Fruit fly (Drosophila melanogaster) whole organism, embryonic: ENCODE results near the gene Arpc1.

ENCODE experiments used
- Adf1 ChIP-seq: fragments of 200-800 bp; sonication (Bioruptor generic); IDR thresholded peaks from 2 replicates; pipeline ENCODE4 v1.3.6; 2022; ENCODE audit warnings: missing biosample characterization, missing genetic modification characterization
- Bdp1 ChIP-seq: fragments of 200-800 bp; sonication (Bioruptor generic); optimal IDR thresholded peaks from 3 replicates; lab custom pipeline; 2016; ENCODE audit warnings: missing biosample characterization, missing genetic modification characterization
- BtbVII ChIP-seq: fragments of 200-800 bp; sonication (Bioruptor generic); optimal IDR thresholded peaks from 3 replicates; lab custom pipeline; 2017; ENCODE audit warnings: missing biosample characterization, mild to moderate bottlenecking, missing genetic modification characterization
- CG10431 ChIP-seq: fragments of 200-800 bp; sonication (Bioruptor generic); optimal IDR thresholded peaks from 3 replicates; lab custom pipeline; 2018; ENCODE audit warnings: missing biosample characterization, mild to moderate bottlenecking, missing genetic modification characterization
- CG10462 ChIP-seq: fragments of 200-800 bp; sonication (Bioruptor generic); optimal IDR thresholded peaks from 2 replicates; lab custom pipeline; 2016; ENCODE audit warnings: missing biosample characterization, missing genetic modification characterization
- CG10959 ChIP-seq: fragments of 200-800 bp; sonication (Bioruptor generic); IDR thresholded peaks from 2 replicates; pipeline ENCODE4 v1.3.6; 2022; ENCODE audit warnings: missing biosample characterization, missing genetic modification characterization
- CG13296 ChIP-seq: fragments of 200-800 bp; sonication (Bioruptor generic); optimal IDR thresholded peaks from 3 replicates; lab custom pipeline; 2018; ENCODE audit warnings: missing biosample characterization, mild to moderate bottlenecking, missing genetic modification characterization
- CG13894 ChIP-seq: fragments of 200-800 bp; sonication (Bioruptor generic); optimal IDR thresholded peaks from 3 replicates; lab custom pipeline; 2018; ENCODE audit warnings: missing biosample characterization, mild to moderate bottlenecking, missing genetic modification characterization, moderate library complexity
- CG14860 ChIP-seq: fragments of 200-800 bp; sonication (Bioruptor generic); IDR thresholded peaks from 3 replicates; pipeline ENCODE4 v1.3.6; 2022; ENCODE audit warnings: missing biosample characterization, missing genetic modification characterization; ENCODE audit not compliant: partially characterized antibody
- CG14965 ChIP-seq: fragments of 200-800 bp; sonication (Bioruptor generic); optimal IDR thresholded peaks from 2 replicates; lab custom pipeline; 2016; ENCODE audit warnings: missing biosample characterization, missing genetic modification characterization, borderline replicate concordance
- CG1602 ChIP-seq: fragments of 200-800 bp; sonication (Bioruptor generic); optimal IDR thresholded peaks from 3 replicates; lab custom pipeline; 2016; ENCODE audit warnings: missing biosample characterization, missing genetic modification characterization
- CG16863 ChIP-seq: fragments of 200-800 bp; sonication (Bioruptor generic); optimal IDR thresholded peaks from 3 replicates; lab custom pipeline; 2016; ENCODE audit warnings: missing biosample characterization, missing genetic modification characterization
- CG33213 ChIP-seq: fragments of 200-800 bp; sonication (Bioruptor generic); optimal IDR thresholded peaks from 3 replicates; lab custom pipeline; 2016; ENCODE audit warnings: missing biosample characterization, missing genetic modification characterization
- CG3847 ChIP-seq: fragments of 200-800 bp; sonication (Bioruptor generic); IDR thresholded peaks from 2 replicates; pipeline ENCODE4 v1.3.6; 2022; ENCODE audit warnings: missing biosample characterization, missing genetic modification characterization
- CG7357 ChIP-seq: fragments of 200-800 bp; sonication (Bioruptor generic); IDR thresholded peaks from 3 replicates; pipeline ENCODE4 v1.3.6; 2022; ENCODE audit warnings: missing biosample characterization, missing genetic modification characterization
- CG7372 ChIP-seq: fragments of 200-800 bp; sonication (Bioruptor generic); IDR thresholded peaks from 2 replicates; pipeline ENCODE4 v1.3.6; 2022; ENCODE audit warnings: missing biosample characterization, missing genetic modification characterization
- CoRest ChIP-seq: fragments of 200-800 bp; sonication (Bioruptor generic); optimal IDR thresholded peaks from 3 replicates; lab custom pipeline; 2018; ENCODE audit warnings: missing biosample characterization, mild to moderate bottlenecking, missing genetic modification characterization, moderate library complexity
- D19B ChIP-seq: fragments of 200-800 bp; sonication (Bioruptor generic); optimal IDR thresholded peaks from 2 replicates; lab custom pipeline; 2017; ENCODE audit warnings: missing biosample characterization, mild to moderate bottlenecking, missing genetic modification characterization
- Dip3 ChIP-seq: fragments of 200-800 bp; sonication (Bioruptor generic); optimal IDR thresholded peaks from 3 replicates; lab custom pipeline; 2016; ENCODE audit warnings: missing biosample characterization, missing genetic modification characterization
- Elba2 ChIP-seq: fragments of 200-800 bp; sonication (Bioruptor generic); optimal IDR thresholded peaks from 3 replicates; lab custom pipeline; 2016; ENCODE audit warnings: missing biosample characterization, missing genetic modification characterization
- Gsc ChIP-seq: fragments of 200-800 bp; sonication (Bioruptor generic); IDR thresholded peaks from 2 replicates; pipeline ENCODE4 v1.3.6; 2022; ENCODE audit warnings: missing biosample characterization, missing genetic modification characterization
- HHEX ChIP-seq: fragments of 200-800 bp; sonication (Bioruptor generic); optimal IDR thresholded peaks from 3 replicates; lab custom pipeline; 2017; ENCODE audit warnings: missing biosample characterization, mild to moderate bottlenecking, missing genetic modification characterization, missing genetic modification reagents
- Hr51 ChIP-seq, 2 experiments: fragments of 200-800 bp; sonication (Bioruptor generic); optimal IDR thresholded peaks; 2 replicates in 1 of 2; 3 replicates in 1 of 2; lab custom pipeline; 2016 to 2018; ENCODE audit warnings: missing biosample characterization in 2 of 2, missing genetic modification characterization in 2 of 2, mild to moderate bottlenecking in 1 of 2, moderate library complexity in 1 of 2
- Neu2 ChIP-seq: fragments of 200-800 bp; sonication (Bioruptor generic); optimal IDR thresholded peaks from 3 replicates; lab custom pipeline; 2016; ENCODE audit warnings: missing biosample characterization, missing genetic modification characterization, borderline replicate concordance
- Opbp ChIP-seq: fragments of 200-800 bp; sonication (Bioruptor generic); IDR thresholded peaks from 3 replicates; pipeline ENCODE4 v1.3.6; 2022; ENCODE audit warnings: missing biosample characterization, missing genetic modification characterization; ENCODE audit not compliant: partially characterized antibody
- TFAM ChIP-seq: fragments of 200-800 bp; sonication (Bioruptor generic); optimal IDR thresholded peaks from 2 replicates; lab custom pipeline; 2017; ENCODE audit warnings: missing biosample characterization, missing genetic modification characterization, inconsistent platforms
- Tbp ChIP-seq: fragments of >200 bp; optimal IDR thresholded peaks from 2 replicates; lab custom pipeline; 2018; ENCODE audit warnings: missing biosample characterization, missing genetic modification characterization
- ac ChIP-seq: fragments of 200-800 bp; sonication (Bioruptor generic); optimal IDR thresholded peaks from 3 replicates; lab custom pipeline; 2017; ENCODE audit warnings: missing biosample characterization, mild to moderate bottlenecking, missing genetic modification characterization
- ash1 ChIP-seq: fragments of 200-800 bp; sonication (Bioruptor generic); optimal IDR thresholded peaks from 2 replicates; lab custom pipeline; 2018; ENCODE audit warnings: missing biosample characterization, mild to moderate bottlenecking, missing genetic modification characterization
- bigmax ChIP-seq: fragments of 200-800 bp; sonication (Bioruptor generic); optimal IDR thresholded peaks from 2 replicates; lab custom pipeline; 2018; ENCODE audit warnings: missing biosample characterization, mild to moderate bottlenecking, missing genetic modification characterization
- br ChIP-seq: fragments of >200 bp; optimal IDR thresholded peaks from 2 replicates; lab custom pipeline; 2017
- crc ChIP-seq: fragments of 200-800 bp; sonication (Bioruptor generic); optimal IDR thresholded peaks from 2 replicates; lab custom pipeline; 2016; ENCODE audit warnings: missing biosample characterization, missing genetic modification characterization
- dm ChIP-seq: fragments of 200-800 bp; sonication (Bioruptor generic); optimal IDR thresholded peaks from 3 replicates; lab custom pipeline; 2016; ENCODE audit warnings: missing biosample characterization, missing genetic modification characterization
- hth ChIP-seq: fragments of >200 bp; optimal IDR thresholded peaks from 2 replicates; lab custom pipeline; 2017; ENCODE audit warnings: inconsistent platforms
- kah ChIP-seq: fragments of 200-800 bp; sonication (Bioruptor generic); optimal IDR thresholded peaks from 2 replicates; lab custom pipeline; 2018; ENCODE audit warnings: missing biosample characterization, mild to moderate bottlenecking, missing genetic modification characterization
- ken ChIP-seq: fragments of 200-800 bp; sonication (Bioruptor generic); IDR thresholded peaks from 3 replicates; pipeline ENCODE4 v1.3.6; 2022; ENCODE audit warnings: missing biosample characterization, missing genetic modification characterization
- knrl ChIP-seq: fragments of 200-800 bp; sonication (Bioruptor generic); IDR thresholded peaks from 3 replicates; pipeline ENCODE4 v1.3.6; 2022; ENCODE audit warnings: missing biosample characterization, missing genetic modification characterization; ENCODE audit not compliant: partially characterized antibody
- lola ChIP-seq, 3 experiments: fragments of >200 bp in 2 of 3; fragments of 200-800 bp in 1 of 3; sonication (Bioruptor generic) in 1 of 3; optimal IDR thresholded peaks; 2 replicates each; lab custom pipeline; 2017 to 2019; ENCODE audit warnings: missing biosample characterization in 3 of 3, missing genetic modification characterization in 3 of 3, mild to moderate bottlenecking in 1 of 3, moderate library complexity in 1 of 3
- maf-S ChIP-seq: fragments of 200-800 bp; sonication (Bioruptor generic); optimal IDR thresholded peaks from 2 replicates; lab custom pipeline; 2016; ENCODE audit warnings: missing biosample characterization, missing genetic modification characterization
- nau ChIP-seq: fragments of 200-800 bp; sonication (Bioruptor generic); optimal IDR thresholded peaks from 3 replicates; lab custom pipeline; 2017; ENCODE audit warnings: missing biosample characterization, mild to moderate bottlenecking, missing genetic modification characterization, missing genetic modification reagents
- nom ChIP-seq: fragments of 200-800 bp; sonication (Bioruptor generic); optimal IDR thresholded peaks from 2 replicates; lab custom pipeline; 2017; ENCODE audit warnings: missing biosample characterization, missing genetic modification characterization, mild to moderate bottlenecking, moderate library complexity, missing genetic modification reagents
- odd ChIP-seq: fragments of 200-800 bp; sonication (Bioruptor generic); optimal IDR thresholded peaks from 2 replicates; lab custom pipeline; 2017; ENCODE audit warnings: missing biosample characterization, mild to moderate bottlenecking, missing genetic modification characterization
- prd ChIP-seq, 3 experiments: fragments of >200 bp in 2 of 3; fragments of 200-800 bp in 1 of 3; sonication (Bioruptor generic) in 1 of 3; optimal IDR thresholded peaks in 2 of 3; IDR thresholded peaks in 1 of 3; 2 replicates in 2 of 3; 3 replicates in 1 of 3; pipeline versions ENCODE4 v1.3.6 to Lab custom; 2017 to 2022; ENCODE audit warnings: missing biosample characterization in 1 of 3, missing genetic modification characterization in 1 of 3
- rib ChIP-seq: fragments of 200-800 bp; sonication (Bioruptor generic); IDR thresholded peaks from 2 replicates; pipeline ENCODE4 v1.3.6; 2022; ENCODE audit warnings: missing biosample characterization, missing genetic modification characterization
- run ChIP-seq: fragments of 200-800 bp; sonication (Bioruptor generic); optimal IDR thresholded peaks from 3 replicates; lab custom pipeline; 2018; ENCODE audit warnings: missing biosample characterization, mild to moderate bottlenecking, missing genetic modification characterization
- slp2 ChIP-seq: fragments of 200-800 bp; sonication (Bioruptor generic); optimal IDR thresholded peaks from 2 replicates; lab custom pipeline; 2016; ENCODE audit warnings: missing biosample characterization, missing genetic modification characterization
- ttk ChIP-seq: fragments of 200-800 bp; sonication (Bioruptor generic); IDR thresholded peaks from 2 replicates; pipeline ENCODE4 v2.1.2; 2022; ENCODE audit warnings: missing biosample characterization, missing genetic modification characterization
- twi ChIP-seq: fragments of 200-800 bp; optimal IDR thresholded peaks from 2 replicates; lab custom pipeline; 2019; ENCODE audit warnings: missing biosample characterization, mild to moderate bottlenecking, missing genetic modification characterization, moderate library complexity
- vvl ChIP-seq: fragments of 200-800 bp; sonication (Bioruptor generic); IDR thresholded peaks from 2 replicates; pipeline ENCODE4 v1.3.6; 2022; ENCODE audit warnings: missing biosample characterization, missing genetic modification characterization

The Arpc1 gene

DNA sequence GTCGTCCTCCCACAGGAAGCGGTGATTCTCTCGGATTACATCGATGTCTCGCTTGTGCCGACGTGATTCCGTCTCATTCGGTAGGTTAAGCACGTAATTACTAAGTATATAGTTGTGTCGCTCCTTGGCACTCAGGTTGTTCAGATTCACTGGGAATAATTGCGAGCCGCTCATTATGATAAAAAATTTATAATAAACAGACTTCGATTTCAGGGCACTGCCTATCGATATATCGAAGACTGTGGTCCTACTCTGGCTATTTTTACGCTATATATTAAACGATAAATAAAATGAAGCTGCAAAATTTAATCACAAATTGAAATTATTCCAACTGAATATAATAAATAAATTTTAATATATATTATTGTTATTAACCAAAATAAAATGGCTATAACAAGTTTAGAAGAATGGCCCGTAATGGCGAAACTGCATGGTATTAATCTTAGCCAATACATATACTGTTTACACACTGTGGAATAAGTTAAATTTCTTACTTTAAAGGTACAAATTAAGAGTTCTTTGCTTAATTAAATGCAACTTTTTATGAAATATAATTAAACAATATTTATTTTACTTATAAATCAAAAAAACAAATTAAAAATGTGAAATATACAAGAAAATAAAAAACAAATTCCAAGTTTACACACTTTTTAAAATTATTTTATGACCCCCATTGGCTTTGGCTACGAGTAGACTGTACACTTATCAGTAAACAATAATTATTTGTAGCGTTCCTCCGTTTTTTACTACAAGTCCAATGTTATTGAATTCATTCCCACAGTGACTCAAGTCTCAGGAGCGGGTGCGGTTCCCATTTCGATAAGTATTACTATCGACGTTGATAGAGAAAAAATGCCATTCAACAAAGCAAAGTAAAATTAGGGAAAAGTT lies 46.0 kb downstream of the Arpc1 start, which contains the start of gene Eato (continued):
- no peak for TF ChIP-seq Adf1 (GFP tag; lab: Robert Waterston, UW)
- TF ChIP-seq Elba2 (GFP tag; lab: Kevin White, UChicago), result no peak
- TF ChIP-seq Hr51 (GFP tag; optimal IDR thresholded peaks at IDR 0.05; lab: Kevin White, UChicago), result no peak
- no peak for TF ChIP-seq run (tag; lab: Kevin White, UChicago)
- TF ChIP-seq bigmax, result no peak
- peak; percentile 45 for TF ChIP-seq vvl
- TF ChIP-seq CG1602, result no peak
- peak; percentile 28; the same call in 1 of the 3 replicates for TF ChIP-seq CG14860 (GFP tag; lab: Robert Waterston, UW)
- no peak for TF ChIP-seq kah (GFP tag; lab: Kevin White, UChicago)
- no peak for TF ChIP-seq rib (GFP tag; lab: Robert Waterston, UW)
- no peak for TF ChIP-seq Bdp1
- no peak for TF ChIP-seq TFAM (GFP tag; lab: Kevin White, UChicago)
- TF ChIP-seq slp2 (GFP tag; lab: Kevin White, UChicago), result no peak
- TF ChIP-seq Neu2 (GFP tag; lab: Kevin White, UChicago), result no peak
- no peak for TF ChIP-seq CG7372 (GFP tag; lab: Robert Waterston, UW)
- TF ChIP-seq HHEX (GFP tag; lab: Kevin White, UChicago), result no peak
- peak; percentile 70 for TF ChIP-seq CG7357 (GFP tag; lab: Robert Waterston, UW)
- no peak for TF ChIP-seq nau (GFP tag; lab: Kevin White, UChicago)
- no peak for TF ChIP-seq nom (GFP tag; lab: Kevin White, UChicago)
- TF ChIP-seq CG14965, result no peak
- TF ChIP-seq ttk (GFP tag; lab: Robert Waterston, UW), result no peak; the same call in 1 of the 2 replicates
- TF ChIP-seq lola (GFP tag; optimal IDR thresholded peaks at IDR 0.05; lab: Kevin White, UChicago), result no peak
- TF ChIP-seq crc, result no peak
- TF ChIP-seq odd (GFP tag; lab: Kevin White, UChicago), result no peak
- TF ChIP-seq CG16863 (GFP tag; lab: Kevin White, UChicago), result no peak
- no peak for TF ChIP-seq hth (lab: Kevin White, UChicago)
- TF ChIP-seq CG10959 (GFP tag; lab: Robert Waterston, UW), result no peak
- no peak for TF ChIP-seq dm (GFP tag; lab: Kevin White, UChicago)
- no peak for TF ChIP-seq Gsc (GFP tag; lab: Robert Waterston, UW)
- TF ChIP-seq CoRest, result peak; percentile 5
- no peak for TF ChIP-seq CG10462 (GFP tag; lab: Kevin White, UChicago)
- peak; percentile 38; the same call in 2 of the 3 replicates for TF ChIP-seq knrl
- no peak for TF ChIP-seq ac (GFP tag; lab: Kevin White, UChicago)
- TF ChIP-seq Tbp (GFP tag; lab: Kevin White, UChicago), result no peak
- TF ChIP-seq prd (optimal IDR thresholded peaks at IDR 0.05; lab: Kevin White, UChicago), result no peak
- no peak for TF ChIP-seq prd (GFP tag; IDR thresholded peaks at IDR 0.05; lab: Robert Waterston, UW)
- no peak for TF ChIP-seq ken (GFP tag; lab: Robert Waterston, UW)
- no peak for TF ChIP-seq ash1 (GFP tag; lab: Kevin White, UChicago)
- TF ChIP-seq CG13296, result no peak
- TF ChIP-seq CG13894 (tag; lab: Kevin White, UChicago), result no peak
- no peak for TF ChIP-seq Dip3 (GFP tag; lab: Kevin White, UChicago)
- TF ChIP-seq D19B (GFP tag; lab: Kevin White, UChicago), result no peak
- TF ChIP-seq br (lab: Kevin White, UChicago), result no peak
- no peak for TF ChIP-seq maf-S (GFP tag; lab: Kevin White, UChicago)
- TF ChIP-seq CG3847 (GFP tag; lab: Robert Waterston, UW), result no peak
- no peak for TF ChIP-seq CG33213
- TF ChIP-seq Opbp (GFP tag; lab: Robert Waterston, UW), result peak; percentile 51; the same call in 1 of the 3 replicates
- no peak for TF ChIP-seq twi (tag; lab: Kevin White, UChicago)
- TF ChIP-seq BtbVII (GFP tag; lab: Kevin White, UChicago), result no peak
- TF ChIP-seq CG10431, result no peak
